Worm (Caenorhabditis elegans) whole organism, L3 larva: ENCODE data around the gene F18A1.1.

Source experiments
- R02D3.7 ChIP-seq: fragments of 150-350 bp; optimal IDR thresholded peaks from 2 replicates; lab custom pipeline; 2014; ENCODE audit warnings: missing biosample characterization, missing genetic modification characterization
- ZK546.5 ChIP-seq: sonication (generic microtip); optimal IDR thresholded peaks from 2 replicates; lab custom pipeline; 2017; ENCODE audit warnings: missing biosample characterization, missing genetic modification characterization
- aly-2 ChIP-seq: fragments of 150-350 bp; optimal IDR thresholded peaks from 2 replicates; lab custom pipeline; 2014; ENCODE audit warnings: missing biosample characterization, missing genetic modification characterization
- ama-1 ChIP-seq: fragments of 150-350 bp; optimal IDR thresholded peaks from 2 replicates; lab custom pipeline; 2018
- ceh-16 ChIP-seq: sonication (generic microtip); optimal IDR thresholded peaks from 2 replicates; lab custom pipeline; 2017; ENCODE audit warnings: missing biosample characterization, missing genetic modification characterization
- ceh-28 ChIP-seq: fragments of 150-350 bp; optimal IDR thresholded peaks from 2 replicates; lab custom pipeline; 2014; ENCODE audit warnings: missing biosample characterization, missing genetic modification reagents, missing genetic modification characterization
- ceh-82 ChIP-seq: fragments of 150-350 bp; optimal IDR thresholded peaks from 2 replicates; lab custom pipeline; 2014; ENCODE audit warnings: missing biosample characterization, missing genetic modification characterization
- ceh-9 ChIP-seq: sonication (generic microtip); optimal IDR thresholded peaks from 2 replicates; lab custom pipeline; 2018; ENCODE audit warnings: missing biosample characterization, missing genetic modification characterization
- elt-1 ChIP-seq: fragments of 150-350 bp; optimal IDR thresholded peaks from 2 replicates; lab custom pipeline; 2014; ENCODE audit warnings: missing biosample characterization, missing genetic modification characterization
- elt-2 ChIP-seq: sonication (generic microtip); optimal IDR thresholded peaks from 2 replicates; lab custom pipeline; 2016; ENCODE audit warnings: missing genetic modification reagents, mild to moderate bottlenecking, missing genetic modification characterization, missing compliant biosample characterization
- elt-3 ChIP-seq, 3 experiments: fragments of 150-350 bp in 1 of 3; sonication (generic microtip) in 2 of 3; optimal IDR thresholded peaks; 2 replicates in 2 of 3; 4 replicates in 1 of 3; lab custom pipeline; 2014 to 2017; ENCODE audit warnings: missing biosample characterization in 3 of 3, missing genetic modification characterization in 3 of 3
- eor-1 ChIP-seq, 2 experiments: fragments of 150-350 bp; optimal IDR thresholded peaks; 2 replicates each; lab custom pipeline; 2014 to 2018; ENCODE audit warnings: missing biosample characterization in 2 of 2, missing genetic modification characterization in 2 of 2
- fkh-2 ChIP-seq: fragments of 150-350 bp; optimal IDR thresholded peaks from 2 replicates; lab custom pipeline; 2014; ENCODE audit warnings: missing biosample characterization, missing genetic modification reagents, missing genetic modification characterization
- fos-1 ChIP-seq: fragments of 150-350 bp; optimal IDR thresholded peaks from 2 replicates; lab custom pipeline; 2014; ENCODE audit warnings: missing biosample characterization, missing genetic modification characterization
- hmg-11 ChIP-seq: sonication (generic microtip); optimal IDR thresholded peaks from 2 replicates; lab custom pipeline; 2016; ENCODE audit warnings: missing genetic modification characterization, missing compliant biosample characterization
- jun-1 ChIP-seq: fragments of 150-350 bp; optimal IDR thresholded peaks from 2 replicates; lab custom pipeline; 2014; ENCODE audit warnings: missing biosample characterization, missing genetic modification reagents, missing genetic modification characterization
- lin-15B ChIP-seq: fragments of 150-350 bp; optimal IDR thresholded peaks from 2 replicates; lab custom pipeline; 2014; ENCODE audit warnings: missing biosample characterization, missing genetic modification characterization
- lin-39 ChIP-seq: fragments of 150-350 bp; optimal IDR thresholded peaks from 2 replicates; lab custom pipeline; 2018; ENCODE audit warnings: missing biosample characterization, missing genetic modification reagents, missing genetic modification characterization
- mml-1 ChIP-seq: fragments of 150-350 bp; sonication (generic microtip); optimal IDR thresholded peaks from 3 replicates; lab custom pipeline; 2014; ENCODE audit warnings: missing biosample characterization, missing genetic modification characterization
- nfya-1 ChIP-seq: sonication (generic microtip); optimal IDR thresholded peaks from 2 replicates; lab custom pipeline; 2017; ENCODE audit warnings: missing genetic modification characterization, mild to moderate bottlenecking, missing compliant biosample characterization, antibody characterized with exemption, moderate library complexity; ENCODE audit not compliant: insufficient read depth
- nhr-11 ChIP-seq: fragments of 150-350 bp; optimal IDR thresholded peaks from 2 replicates; lab custom pipeline; 2014; ENCODE audit warnings: missing biosample characterization, missing genetic modification characterization
- nhr-23 ChIP-seq: fragments of 150-350 bp; optimal IDR thresholded peaks from 2 replicates; lab custom pipeline; 2014; ENCODE audit warnings: missing biosample characterization, missing genetic modification reagents, missing genetic modification characterization
- nhr-28 ChIP-seq: fragments of 150-350 bp; optimal IDR thresholded peaks from 2 replicates; lab custom pipeline; 2014; ENCODE audit warnings: missing biosample characterization, missing genetic modification characterization
- nhr-43 ChIP-seq: sonication (generic microtip); optimal IDR thresholded peaks from 2 replicates; lab custom pipeline; 2016; ENCODE audit warnings: mild to moderate bottlenecking, missing genetic modification characterization, missing compliant biosample characterization; ENCODE audit not compliant: poor library complexity, severe bottlenecking
- nhr-67 ChIP-seq: fragments of 150-350 bp; optimal IDR thresholded peaks from 2 replicates; lab custom pipeline; 2014; ENCODE audit warnings: missing biosample characterization, missing genetic modification characterization
- nhr-76 ChIP-seq: fragments of 150-350 bp; sonication (generic microtip); optimal IDR thresholded peaks from 5 replicates; lab custom pipeline; 2014; ENCODE audit warnings: missing biosample characterization, missing genetic modification characterization
- nhr-77 ChIP-seq: fragments of 150-350 bp; optimal IDR thresholded peaks from 2 replicates; lab custom pipeline; 2014; ENCODE audit warnings: missing biosample characterization, missing genetic modification characterization
- pha-4 ChIP-seq: fragments of 150-350 bp; optimal IDR thresholded peaks from 2 replicates; lab custom pipeline; 2014; ENCODE audit warnings: missing biosample characterization, missing genetic modification reagents, missing genetic modification characterization
- pqm-1 ChIP-seq: fragments of 150-350 bp; optimal IDR thresholded peaks from 2 replicates; lab custom pipeline; 2017; ENCODE audit warnings: missing biosample characterization, missing genetic modification characterization, inconsistent platforms
- snpc-4 ChIP-seq: fragments of 150-350 bp; optimal IDR thresholded peaks from 2 replicates; lab custom pipeline; 2014; ENCODE audit warnings: missing biosample characterization, missing genetic modification characterization
- tbx-2 ChIP-seq: sonication (generic microtip); optimal IDR thresholded peaks from 2 replicates; lab custom pipeline; 2016; ENCODE audit warnings: mild to moderate bottlenecking, missing genetic modification characterization, missing compliant biosample characterization
- unc-39 ChIP-seq: sonication (generic microtip); optimal IDR thresholded peaks from 4 replicates; lab custom pipeline; 2017; ENCODE audit warnings: missing biosample characterization, missing genetic modification characterization
- zag-1 ChIP-seq: fragments of 150-350 bp; optimal IDR thresholded peaks from 2 replicates; lab custom pipeline; 2014; ENCODE audit warnings: missing biosample characterization, missing genetic modification characterization
- ztf-11 ChIP-seq: fragments of 150-350 bp; optimal IDR thresholded peaks from 2 replicates; lab custom pipeline; 2014; ENCODE audit warnings: missing biosample characterization, missing genetic modification characterization
- ztf-4 ChIP-seq: fragments of 150-350 bp; optimal IDR thresholded peaks from 2 replicates; lab custom pipeline; 2014; ENCODE audit warnings: missing biosample characterization, missing genetic modification characterization

Gene F18A1.1

DNA sequence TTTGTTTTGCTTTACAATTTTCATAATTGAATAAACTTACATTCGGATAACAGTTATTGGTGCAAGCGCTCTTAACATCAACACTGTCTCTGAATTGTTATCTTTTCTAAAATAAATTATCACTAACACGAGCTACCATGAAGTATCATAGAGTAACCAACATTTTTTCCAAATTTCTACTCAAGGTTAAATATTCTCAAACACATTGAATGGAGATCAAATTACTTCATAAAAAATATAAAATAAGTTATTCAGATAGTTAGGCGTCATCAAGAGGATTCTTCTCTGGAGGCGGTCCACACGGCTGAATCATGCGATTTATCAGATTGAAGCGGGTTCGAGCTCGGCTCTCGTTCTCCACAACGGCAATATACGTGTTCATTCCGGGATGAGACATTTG is 13.7 kb downstream of the F18A1.1 start, which contains the start of gene B0495.5:
B0495.5 (minus strand) TSS at position 101 of the 400 bp plus-strand sequence.
- TF ChIP-seq lin-39 (tag; lab: Kevin White, UChicago) = no peak
- TF ChIP-seq fkh-2 = no peak
- no peak for TF ChIP-seq elt-1
- TF ChIP-seq ceh-28 = no peak
- no peak for TF ChIP-seq ztf-11 (tag; lab: Kevin White, UChicago)
- TF ChIP-seq ama-1 (lab: Kevin White, UChicago) = no peak
- no peak for TF ChIP-seq nhr-67 (tag; lab: Kevin White, UChicago)
- no peak for TF ChIP-seq eor-1 (tag; optimal IDR thresholded peaks at IDR 0.05; lab: Kevin White, UChicago)
- TF ChIP-seq mml-1 (tag; lab: Kevin White, UChicago) = no peak
- TF ChIP-seq jun-1 (tag; lab: Kevin White, UChicago) = no peak
- TF ChIP-seq R02D3.7 (tag; lab: Kevin White, UChicago) = no peak
- TF ChIP-seq nhr-76 = no peak
- no peak for TF ChIP-seq ceh-9 (tag; lab: Kevin White, UChicago)
- TF ChIP-seq, all 47 proteins: peak for 0

DNA sequence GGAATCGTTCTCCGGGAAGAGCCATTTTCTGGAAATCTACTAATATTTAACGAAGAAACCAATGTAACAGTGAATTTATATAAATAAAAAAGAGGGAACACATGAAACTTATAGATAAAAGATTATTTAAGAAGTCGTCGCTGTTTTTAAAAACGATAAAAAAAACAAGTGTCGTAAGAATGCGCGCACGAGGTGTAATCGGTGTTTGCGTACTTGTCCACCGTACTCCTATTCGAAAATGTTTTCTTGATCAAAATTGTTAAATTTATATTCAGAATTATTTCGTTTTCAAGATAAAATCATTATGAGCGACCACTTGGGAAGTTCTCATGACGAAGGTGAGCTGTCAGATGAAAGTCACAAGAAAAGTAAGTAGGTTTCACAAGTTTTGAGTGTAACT is 14.3 kb downstream of the F18A1.1 start, which contains the start of the genes moa-2 and cdk-11.1:
moa-2 (minus strand) TSS at position 25 of the 400 bp plus-strand sequence.
cdk-11.1 (plus strand) TSS at position 227 of the 400 bp plus-strand sequence.
- TF ChIP-seq nfya-1 (tag; lab: Kevin White, UChicago) (peak; percentile 49), ceh-16 (tag; lab: Kevin White, UChicago) (no peak), pha-4 (peak; percentile 56), R02D3.7 (tag; lab: Kevin White, UChicago) (no peak), elt-2 (tag; lab: Kevin White, UChicago) (peak; percentile 22), nhr-28 (tag; lab: Kevin White, UChicago) (no peak)
- TF ChIP-seq, all 47 proteins: peak for 3

DNA sequence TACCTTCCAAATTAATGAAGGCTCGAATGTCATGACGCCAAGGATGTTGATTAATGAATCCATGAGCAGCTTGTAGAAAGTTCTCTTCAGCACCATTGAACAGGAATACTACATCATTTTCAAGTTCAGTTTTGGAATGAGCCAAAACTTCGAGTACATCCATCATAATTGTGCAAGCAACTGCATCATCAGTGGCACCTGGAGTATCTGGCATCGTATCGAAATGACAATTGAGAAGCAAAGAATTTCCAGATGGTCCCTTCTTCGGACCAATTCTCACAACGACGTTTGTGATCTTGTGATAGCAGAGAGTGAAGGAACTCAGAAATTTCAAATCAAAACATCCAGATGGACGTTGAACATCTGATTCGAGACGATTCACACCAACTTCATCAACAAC is 19.7 kb downstream of the F18A1.1 start:
- TF ChIP-seq zag-1 = no peak
- TF ChIP-seq unc-39 = no peak
- no peak for TF ChIP-seq elt-3 (tag; optimal IDR thresholded peaks at IDR 0.05; lab: Kevin White, UChicago)
- no peak for TF ChIP-seq lin-39 (tag; lab: Kevin White, UChicago)
- no peak for TF ChIP-seq fos-1
- TF ChIP-seq nhr-67 (tag; lab: Kevin White, UChicago) = no peak
- no peak for TF ChIP-seq lin-15B (tag; lab: Kevin White, UChicago)
- TF ChIP-seq elt-2 (tag; lab: Kevin White, UChicago) = no peak
- TF ChIP-seq ZK546.5 (tag; lab: Kevin White, UChicago) = no peak
- no peak for TF ChIP-seq nhr-76
- TF ChIP-seq, all 47 proteins: peak for 0

DNA sequence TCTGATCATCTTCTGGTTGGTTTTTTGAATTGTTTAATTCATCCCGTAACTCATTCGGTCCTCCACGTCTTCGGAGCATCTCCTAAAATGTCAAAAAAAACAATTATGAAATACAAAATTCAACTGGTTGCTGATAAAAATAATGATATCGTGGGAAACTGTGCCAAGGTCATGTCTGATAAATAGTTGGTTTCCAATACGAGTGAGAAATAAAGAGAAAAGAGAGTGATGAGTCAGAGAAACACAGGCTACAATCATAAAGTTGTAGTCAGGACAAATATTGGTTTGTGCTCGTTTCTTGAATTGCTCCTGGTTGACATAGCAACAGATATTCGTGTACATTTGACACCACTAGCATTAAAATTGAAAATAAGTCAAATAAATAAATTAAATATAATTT is 20.5 kb downstream of the F18A1.1 start, which contains the start of gene B0495.7:
B0495.7 (minus strand) TSS at position 82 of the 400 bp plus-strand sequence.
- peak; percentile 25 for TF ChIP-seq pha-4
- TF ChIP-seq nhr-77 = no peak
- peak; percentile 69 for TF ChIP-seq elt-2 (tag; lab: Kevin White, UChicago)
- TF ChIP-seq nhr-23 (tag; lab: Kevin White, UChicago) = no peak
- no peak for TF ChIP-seq ceh-16 (tag; lab: Kevin White, UChicago)
- TF ChIP-seq nhr-28 (tag; lab: Kevin White, UChicago) = no peak
- TF ChIP-seq nhr-11 (tag; lab: Kevin White, UChicago) = no peak
- no peak for TF ChIP-seq tbx-2 (tag; lab: Kevin White, UChicago)
- no peak for TF ChIP-seq hmg-11 (tag; lab: Kevin White, UChicago)
- TF ChIP-seq aly-2 = no peak
- no peak for TF ChIP-seq ztf-11 (tag; lab: Kevin White, UChicago)
- TF ChIP-seq pqm-1 (tag; lab: Kevin White, UChicago) = peak; percentile 65
- no peak for TF ChIP-seq unc-39
- no peak for TF ChIP-seq ztf-4
- TF ChIP-seq, all 47 proteins: peak for 3

DNA sequence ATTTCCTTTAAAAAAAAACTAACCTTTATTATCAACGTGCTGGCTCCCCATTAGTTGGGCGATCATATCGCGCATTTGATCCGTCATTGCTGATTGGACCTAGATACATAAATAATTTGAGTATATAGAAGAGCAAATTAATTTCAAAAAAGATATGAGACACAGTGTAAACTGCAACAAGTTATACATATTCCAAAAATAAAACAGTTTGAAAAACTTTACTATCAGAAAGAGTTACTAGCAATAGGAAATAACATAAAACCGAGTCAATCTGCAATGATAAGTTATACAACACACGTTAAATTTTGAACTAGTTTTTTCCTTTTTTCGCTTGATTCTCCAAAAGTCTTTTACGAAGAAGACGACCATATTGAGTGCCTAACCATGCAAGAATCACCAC is 22.7 kb downstream of the F18A1.1 start, which contains the start of gene luc-7L:
luc-7L (minus strand) TSS at position 101 of the 400 bp plus-strand sequence.
- TF ChIP-seq nhr-77 (no peak), nhr-76 (no peak)

DNA sequence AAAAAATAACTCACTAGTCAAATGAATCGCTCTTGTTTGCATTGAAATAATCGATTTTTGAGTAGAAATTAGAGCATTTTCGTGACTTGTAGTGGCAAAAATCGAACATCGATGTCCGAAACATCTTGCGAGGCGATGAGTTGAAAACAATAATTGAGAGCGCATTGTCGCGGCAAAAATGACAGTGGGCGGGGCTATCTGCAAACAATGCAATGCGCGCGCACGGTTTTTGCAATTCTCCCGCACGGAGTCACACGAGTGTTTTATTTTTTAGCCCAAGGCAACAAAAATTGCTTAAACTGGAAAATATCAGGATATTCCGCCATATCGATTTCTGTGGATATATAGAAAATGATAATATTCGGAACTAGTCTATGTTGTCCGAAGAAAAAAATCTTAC is 23.9 kb downstream of the F18A1.1 start, which contains the start of gene B0495.9:
B0495.9 (minus strand) TSS at position 171 of the 400 bp plus-strand sequence.
- TF ChIP-seq ama-1 (lab: Kevin White, UChicago) = peak; percentile 51
- TF ChIP-seq ceh-28 = peak; percentile 17
- TF ChIP-seq R02D3.7 (tag; lab: Kevin White, UChicago) = peak; percentile 29
- TF ChIP-seq nhr-67 (tag; lab: Kevin White, UChicago) = peak; percentile 33
- TF ChIP-seq ceh-82 (tag; lab: Kevin White, UChicago) = peak; percentile 27
- peak; percentile 35 for TF ChIP-seq elt-2 (tag; lab: Kevin White, UChicago)
- peak; percentile 61 for TF ChIP-seq nfya-1 (tag; lab: Kevin White, UChicago)
- TF ChIP-seq hmg-11 (tag; lab: Kevin White, UChicago) = peak; percentile 65
- TF ChIP-seq nhr-43 (tag; lab: Kevin White, UChicago) = peak; percentile 73
- TF ChIP-seq lin-39 (tag; lab: Kevin White, UChicago) = peak; percentile 70
- TF ChIP-seq snpc-4 = no peak
- no peak for TF ChIP-seq nhr-23 (tag; lab: Kevin White, UChicago)
- no peak for TF ChIP-seq unc-39
